Worm (Caenorhabditis elegans) whole organism, L3 larva: ENCODE data around the gene C52B9.8.
"Not testable (repeated sequence)": the region's sequence is repeated elsewhere in the genome, so short reads cannot be mapped to it uniquely, and the experiment has no call there.

ENCODE experiments used
- R02D3.7 ChIP-seq: fragments of 150-350 bp; optimal IDR thresholded peaks from 2 replicates; lab custom pipeline; 2014; ENCODE audit warnings: missing biosample characterization, missing genetic modification characterization
- ama-1 ChIP-seq: fragments of 150-350 bp; optimal IDR thresholded peaks from 2 replicates; lab custom pipeline; 2018
- ceh-16 ChIP-seq: sonication (generic microtip); optimal IDR thresholded peaks from 2 replicates; lab custom pipeline; 2017; ENCODE audit warnings: missing biosample characterization, missing genetic modification characterization
- ceh-28 ChIP-seq: fragments of 150-350 bp; optimal IDR thresholded peaks from 2 replicates; lab custom pipeline; 2014; ENCODE audit warnings: missing biosample characterization, missing genetic modification reagents, missing genetic modification characterization
- daf-12 ChIP-seq: fragments of 150-350 bp; optimal IDR thresholded peaks from 2 replicates; lab custom pipeline; 2014; ENCODE audit warnings: missing biosample characterization, missing genetic modification reagents, missing genetic modification characterization
- egl-27 ChIP-seq: sonication (generic microtip); optimal IDR thresholded peaks from 4 replicates; lab custom pipeline; 2017; ENCODE audit warnings: missing biosample characterization, missing genetic modification reagents, missing genetic modification characterization
- elt-2 ChIP-seq: sonication (generic microtip); optimal IDR thresholded peaks from 2 replicates; lab custom pipeline; 2016; ENCODE audit warnings: missing genetic modification reagents, mild to moderate bottlenecking, missing genetic modification characterization, missing compliant biosample characterization
- elt-3 ChIP-seq, 3 experiments: fragments of 150-350 bp in 1 of 3; sonication (generic microtip) in 2 of 3; optimal IDR thresholded peaks; 2 replicates in 2 of 3; 4 replicates in 1 of 3; lab custom pipeline; 2014 to 2017; ENCODE audit warnings: missing biosample characterization in 3 of 3, missing genetic modification characterization in 3 of 3
- fkh-10 ChIP-seq: sonication (generic microtip); optimal IDR thresholded peaks from 2 replicates; lab custom pipeline; 2017; ENCODE audit warnings: missing biosample characterization, missing genetic modification reagents, missing genetic modification characterization
- fos-1 ChIP-seq: fragments of 150-350 bp; optimal IDR thresholded peaks from 2 replicates; lab custom pipeline; 2014; ENCODE audit warnings: missing biosample characterization, missing genetic modification characterization
- lin-15B ChIP-seq: fragments of 150-350 bp; optimal IDR thresholded peaks from 2 replicates; lab custom pipeline; 2014; ENCODE audit warnings: missing biosample characterization, missing genetic modification characterization
- lsy-12 ChIP-seq: sonication (generic microtip); optimal IDR thresholded peaks from 2 replicates; lab custom pipeline; 2016; ENCODE audit warnings: mild to moderate bottlenecking, missing genetic modification characterization, missing compliant biosample characterization
- nhr-12 ChIP-seq: fragments of 150-350 bp; optimal IDR thresholded peaks from 2 replicates; lab custom pipeline; 2014; ENCODE audit warnings: missing biosample characterization, missing genetic modification characterization
- nhr-23 ChIP-seq: fragments of 150-350 bp; optimal IDR thresholded peaks from 2 replicates; lab custom pipeline; 2014; ENCODE audit warnings: missing biosample characterization, missing genetic modification reagents, missing genetic modification characterization
- nhr-237 ChIP-seq: fragments of 150-350 bp; optimal IDR thresholded peaks from 2 replicates; lab custom pipeline; 2014; ENCODE audit warnings: missing biosample characterization, missing genetic modification characterization
- nhr-25 ChIP-seq: sonication (generic microtip); optimal IDR thresholded peaks from 2 replicates; lab custom pipeline; 2017; ENCODE audit warnings: missing biosample characterization, missing genetic modification characterization
- nhr-43 ChIP-seq: sonication (generic microtip); optimal IDR thresholded peaks from 2 replicates; lab custom pipeline; 2016; ENCODE audit warnings: mild to moderate bottlenecking, missing genetic modification characterization, missing compliant biosample characterization; ENCODE audit not compliant: poor library complexity, severe bottlenecking
- nhr-67 ChIP-seq: fragments of 150-350 bp; optimal IDR thresholded peaks from 2 replicates; lab custom pipeline; 2014; ENCODE audit warnings: missing biosample characterization, missing genetic modification characterization
- nhr-76 ChIP-seq: fragments of 150-350 bp; sonication (generic microtip); optimal IDR thresholded peaks from 5 replicates; lab custom pipeline; 2014; ENCODE audit warnings: missing biosample characterization, missing genetic modification characterization
- nhr-77 ChIP-seq: fragments of 150-350 bp; optimal IDR thresholded peaks from 2 replicates; lab custom pipeline; 2014; ENCODE audit warnings: missing biosample characterization, missing genetic modification characterization
- sea-2 ChIP-seq: fragments of 150-350 bp; sonication (generic microtip); optimal IDR thresholded peaks from 4 replicates; lab custom pipeline; 2014; ENCODE audit warnings: missing biosample characterization, missing genetic modification reagents, missing genetic modification characterization
- unc-39 ChIP-seq: sonication (generic microtip); optimal IDR thresholded peaks from 4 replicates; lab custom pipeline; 2017; ENCODE audit warnings: missing biosample characterization, missing genetic modification characterization
- unc-62 ChIP-seq: fragments of 150-350 bp; sonication (generic microtip); optimal IDR thresholded peaks from 4 replicates; lab custom pipeline; 2014; ENCODE audit warnings: missing biosample characterization, missing genetic modification reagents, missing genetic modification characterization
- zag-1 ChIP-seq: fragments of 150-350 bp; optimal IDR thresholded peaks from 2 replicates; lab custom pipeline; 2014; ENCODE audit warnings: missing biosample characterization, missing genetic modification characterization
- ztf-11 ChIP-seq: fragments of 150-350 bp; optimal IDR thresholded peaks from 2 replicates; lab custom pipeline; 2014; ENCODE audit warnings: missing biosample characterization, missing genetic modification characterization

C52B9.8 gene

ce11 chrX:4343915-4344314, 32.3 kb upstream of the C52B9.8 start, which contains the start of gene F14H12.3:
TSS of gene F14H12.3 (plus strand) at chrX:4344215.
- TF ChIP-seq ceh-16 (tag; lab: Kevin White, UChicago) (no peak), ceh-28 (tag; lab: Kevin White, UChicago) (no peak), zag-1 (no peak), fos-1 (tag; lab: Kevin White, UChicago) (no peak), elt-2 (no peak), lin-15B (no peak), elt-3 (tag; optimal IDR thresholded peaks at IDR 0.05; lab: Kevin White, UChicago) (no peak), R02D3.7 (tag; lab: Kevin White, UChicago) (no peak), egl-27 (no peak), ztf-11 (tag; lab: Kevin White, UChicago) (no peak)

DNA sequence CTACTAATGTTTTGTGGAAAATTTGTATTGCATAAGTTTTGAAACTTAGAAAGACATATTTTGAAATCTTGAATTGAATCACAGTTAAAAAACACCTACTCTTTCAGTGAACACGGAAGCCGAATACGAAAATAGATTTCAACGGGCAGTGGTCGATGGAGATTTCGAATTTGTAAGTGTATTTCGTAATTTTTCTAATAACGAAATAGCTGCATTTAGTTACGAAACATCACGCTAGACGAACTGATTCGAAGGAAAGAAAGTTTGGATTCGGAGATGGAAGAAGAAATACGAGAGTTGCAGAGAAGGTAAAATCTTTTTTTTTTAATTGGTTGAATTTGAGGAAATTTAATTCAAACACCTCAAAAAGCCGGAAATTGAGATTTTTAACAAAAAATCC, 31.2 kb upstream of the C52B9.8 start:
- TF ChIP-seq unc-62 (GFP tag; lab: Kevin White, UChicago) (no peak), nhr-76 (tag; lab: Kevin White, UChicago) (no peak), fos-1 (tag; lab: Kevin White, UChicago) (no peak)

- TF ChIP-seq nhr-77; lsy-12 (tag; lab: Kevin White, UChicago); ztf-11 (tag; lab: Kevin White, UChicago): not testable (repeated sequence)
- TF ChIP-seq, all 47 proteins: peak for 0; not testable (repeated sequence) for 47
Observed at ce11 chrX:4339332-4339731, 27.8 kb upstream of the C52B9.8 start, which contains the start of gene cst-1. TSS of gene cst-1 (plus strand) at chrX:4339632.

- not testable (repeated sequence) for TF ChIP-seq ama-1 (lab: Kevin White, UChicago); daf-12 (tag; lab: Kevin White, UChicago); unc-62 (GFP tag; lab: Kevin White, UChicago)
Observed at ce11 chrX:4335950-4336349, 24.4 kb upstream of the C52B9.8 start, which contains the start of gene cst-2. TSS of gene cst-2 (minus strand) at chrX:4336050.

ce11 chrX:4332305-4332704, 20.7 kb upstream of the C52B9.8 start, which contains the start of gene C24A8.6:
TSS of gene C24A8.6 (minus strand) at chrX:4332405.
- not testable (repeated sequence) for TF ChIP-seq fos-1, nhr-23, nhr-237 (tag; lab: Kevin White, UChicago)

ce11 chrX:4328816-4329215, 17.2 kb upstream of the C52B9.8 start, which contains the start of gene C24A8.5:
TSS of gene C24A8.5 (minus strand) at chrX:4328916.
- no peak for TF ChIP-seq ceh-28 (tag; lab: Kevin White, UChicago)
- no peak for TF ChIP-seq nhr-43 (tag; lab: Kevin White, UChicago)
- no peak for TF ChIP-seq nhr-67 (tag; lab: Kevin White, UChicago)
- TF ChIP-seq, all 47 proteins: peak for 0

- TF ChIP-seq fkh-10 (GFP tag; lab: Kevin White, UChicago) (peak; percentile 76), nhr-23 (tag; lab: Kevin White, UChicago) (no peak), nhr-25 (tag; lab: Kevin White, UChicago) (no peak), sea-2 (GFP tag; lab: Kevin White, UChicago) (no peak)
Observed at ce11 chrX:4322847-4323455, 11.4 kb upstream of the C52B9.8 start.

DNA sequence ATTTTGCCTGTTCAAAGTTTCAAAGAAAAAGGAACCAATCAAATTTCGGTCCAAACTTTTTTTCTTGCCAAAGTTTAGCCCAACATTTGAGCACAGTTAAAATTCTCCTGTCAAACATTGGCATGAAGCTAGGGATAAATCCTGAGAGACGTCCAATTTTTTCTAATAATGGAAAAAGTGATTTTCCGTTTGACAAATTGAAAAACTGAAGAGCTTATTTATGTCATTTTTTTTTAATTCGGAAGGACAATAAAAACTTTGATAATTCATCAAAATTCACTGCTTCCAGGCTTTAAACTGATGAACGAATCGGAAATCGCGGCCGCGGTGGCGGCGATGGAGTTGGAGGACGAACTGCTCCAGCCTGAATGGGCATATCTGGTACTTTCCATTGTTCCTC, 9.0 kb upstream of the C52B9.8 start, which contains the start of gene dop-6:
Gene dop-6, plus strand, starts transcription at position 301 of the 400 bp plus-strand sequence.
- no peak for TF ChIP-seq ama-1 (lab: Kevin White, UChicago)
- TF ChIP-seq unc-39: no peak
- TF ChIP-seq nhr-12 (tag; lab: Kevin White, UChicago): no peak
- no peak for TF ChIP-seq lin-15B
